Fruit fly (Drosophila melanogaster): ENCODE data around the gene CG5697.

Gene CG5697

DNA sequence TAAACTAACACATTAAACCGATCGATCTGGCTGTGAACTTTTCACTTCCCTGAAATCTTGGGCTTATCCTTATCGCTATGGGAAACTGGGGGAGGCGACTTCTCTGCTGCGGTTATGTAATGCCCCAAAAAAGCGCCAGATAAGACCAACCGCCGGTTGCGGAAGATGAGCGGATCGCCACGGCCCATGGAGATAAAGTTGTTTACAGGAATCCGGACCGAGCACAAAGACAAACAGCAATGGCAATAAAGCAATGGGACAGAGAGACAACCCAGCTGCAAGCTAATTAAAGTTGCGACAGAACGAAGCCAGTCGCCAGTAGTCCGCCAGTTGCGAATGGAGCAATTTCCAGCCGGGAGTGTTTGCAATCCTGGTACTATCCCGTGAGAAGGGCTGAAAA, at the start of gene CG5697:
CG5697 (plus strand) TSS at position 314 of the 400 bp plus-strand sequence.
- TF ChIP-seq noc (tag; optimal IDR thresholded peaks at IDR 0.05), result no peak

DNA sequence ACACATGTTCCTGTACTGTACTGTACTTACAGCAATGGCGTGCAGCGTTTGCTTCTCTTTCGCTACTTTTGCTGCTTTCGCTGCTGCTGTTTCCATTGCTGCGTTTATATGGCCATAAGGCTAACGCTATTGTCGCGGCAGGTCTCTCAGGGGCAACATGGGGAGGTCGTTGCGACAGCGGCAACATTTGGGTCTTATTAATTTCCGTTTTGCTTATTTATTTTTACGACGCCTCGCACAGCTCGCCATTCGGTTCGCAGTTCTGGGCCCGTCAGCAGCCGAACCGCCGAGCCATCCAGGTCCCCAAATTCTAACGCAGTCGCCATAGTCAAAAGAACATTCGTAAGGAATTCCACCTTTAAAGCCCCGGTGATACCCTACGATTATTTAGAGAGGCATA, 39.1 kb upstream of the CG5697 start:
- TF ChIP-seq noc (tag; optimal IDR thresholded peaks at IDR 0.05), result no peak

DNA sequence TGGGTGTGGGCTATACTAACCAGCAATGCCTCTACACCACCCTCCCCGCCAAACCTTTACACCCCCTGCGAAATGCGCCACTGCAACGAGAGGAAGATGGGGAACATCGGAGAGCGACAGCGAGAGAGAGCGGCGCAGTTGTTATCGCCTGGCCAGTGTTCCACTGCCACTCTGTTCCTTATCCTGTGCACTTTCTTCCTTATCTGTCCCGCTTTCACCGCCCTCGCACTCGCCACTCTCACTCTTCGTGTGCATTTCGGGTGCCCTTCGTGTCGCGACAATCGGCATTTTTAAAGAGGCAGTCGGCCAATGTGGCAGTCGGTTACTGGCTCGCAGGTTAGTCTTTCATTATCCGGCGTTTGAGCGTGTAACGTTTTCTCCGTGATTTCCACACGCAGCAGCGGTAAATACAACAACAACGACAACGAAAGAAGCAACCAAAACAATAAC, 37.9 kb upstream of the CG5697 start, which contains the start of gene Calx:
Calx (plus strand) TSS at position 338 of the 450 bp plus-strand sequence.
- no peak for TF ChIP-seq noc (tag; optimal IDR thresholded peaks at IDR 0.05)

DNA sequence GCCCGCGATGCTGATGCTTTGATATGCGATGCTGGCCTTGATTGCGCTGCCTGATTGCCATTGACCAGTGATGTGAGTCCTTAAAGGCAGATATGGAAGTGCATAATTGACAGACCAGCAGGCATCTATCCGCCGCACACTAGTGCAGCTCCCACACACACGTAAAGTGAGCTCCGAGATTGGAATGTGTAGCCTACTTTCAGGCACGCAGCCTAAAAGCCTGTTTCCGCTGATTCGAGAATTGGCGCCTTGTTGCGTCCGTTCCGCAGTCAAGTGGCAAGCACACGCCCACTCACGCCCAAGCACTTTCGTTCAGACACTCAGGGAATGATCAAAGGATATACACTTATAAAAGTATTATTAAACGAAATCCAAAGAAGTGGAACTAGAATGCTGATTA, 31.7 kb upstream of the CG5697 start:
- no peak for TF ChIP-seq noc (tag; optimal IDR thresholded peaks at IDR 0.05)

DNA sequence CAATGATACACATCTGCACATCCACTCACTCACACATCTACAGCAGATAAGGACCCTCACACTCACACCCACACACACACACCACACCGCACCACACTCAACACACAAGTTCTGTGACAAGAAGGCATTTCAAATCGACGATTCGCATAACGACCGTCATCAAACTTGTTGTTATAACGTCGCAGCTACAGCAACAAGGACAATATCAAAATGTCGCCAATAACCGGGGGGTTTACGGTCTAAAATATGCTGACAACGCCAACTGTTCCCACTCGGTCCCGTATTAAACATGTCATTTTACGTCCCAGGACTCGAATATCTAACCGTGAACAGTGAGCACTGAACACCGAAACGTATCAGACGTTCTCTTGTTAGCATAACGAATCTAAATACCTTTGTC, 30.8 kb upstream of the CG5697 start:
- no peak for TF ChIP-seq noc (tag; optimal IDR thresholded peaks at IDR 0.05)

DNA sequence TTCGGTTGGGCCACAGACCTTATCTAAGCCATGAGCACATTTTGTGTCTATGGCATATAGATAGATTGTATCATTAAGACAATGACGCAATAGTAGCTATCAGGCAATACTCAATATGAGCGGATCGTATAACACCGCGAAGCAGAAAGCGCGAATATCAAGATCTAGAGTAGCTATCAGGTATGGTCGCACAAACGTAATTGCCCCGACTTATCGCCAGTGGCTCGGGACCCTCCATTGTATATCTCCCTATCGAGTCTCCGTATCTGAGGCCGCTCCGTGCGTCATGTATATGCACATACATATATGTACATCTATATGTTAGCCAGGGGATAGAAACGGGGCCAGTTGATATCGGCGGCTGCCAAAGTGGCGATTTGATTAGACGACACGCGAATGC, 30.2 kb upstream of the CG5697 start:
- peak; percentile 59 for TF ChIP-seq noc (tag; optimal IDR thresholded peaks at IDR 0.05)

DNA sequence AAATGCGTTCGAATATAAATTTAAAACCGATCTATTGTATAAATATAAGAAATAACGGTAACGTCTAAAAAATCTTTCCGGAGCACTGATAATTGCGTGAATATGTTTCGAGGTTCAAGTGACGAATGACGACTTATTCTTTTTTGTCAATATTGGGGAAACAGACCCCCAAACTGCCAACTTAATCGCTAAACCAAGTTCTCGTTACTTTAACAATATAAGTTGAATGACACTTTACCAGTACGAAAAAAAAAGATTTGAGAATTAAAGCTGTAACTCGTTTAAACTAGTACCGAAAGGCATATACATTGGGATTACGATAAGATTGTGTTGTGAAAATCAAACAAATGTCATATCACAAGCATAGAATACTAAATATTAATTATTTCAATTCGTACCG, 27.9 kb upstream of the CG5697 start, which contains the start of gene CG43446:
CG43446 (minus strand) TSS at position 101 of the 400 bp plus-strand sequence.
- TF ChIP-seq noc (tag; optimal IDR thresholded peaks at IDR 0.05), result no peak

DNA sequence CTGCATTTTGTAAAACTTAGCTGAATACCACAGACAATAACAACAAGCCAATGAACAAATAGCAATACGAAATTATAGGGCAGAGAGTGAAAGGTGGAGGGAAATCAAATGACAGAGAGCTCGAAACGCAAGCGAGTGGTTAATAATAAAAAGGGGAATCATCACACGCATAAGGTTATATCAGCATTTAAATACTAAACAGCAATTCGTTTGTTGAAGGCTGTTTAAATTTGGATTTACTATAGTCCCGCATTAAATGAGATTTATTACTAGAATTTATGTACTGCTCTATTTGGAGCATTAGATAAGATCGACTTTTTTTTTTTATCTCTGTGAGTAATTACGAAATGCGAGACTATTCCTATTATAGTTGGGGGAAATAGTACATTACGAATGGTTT, 27.2 kb upstream of the CG5697 start:
- TF ChIP-seq noc (tag; optimal IDR thresholded peaks at IDR 0.05), result peak; percentile 60

DNA sequence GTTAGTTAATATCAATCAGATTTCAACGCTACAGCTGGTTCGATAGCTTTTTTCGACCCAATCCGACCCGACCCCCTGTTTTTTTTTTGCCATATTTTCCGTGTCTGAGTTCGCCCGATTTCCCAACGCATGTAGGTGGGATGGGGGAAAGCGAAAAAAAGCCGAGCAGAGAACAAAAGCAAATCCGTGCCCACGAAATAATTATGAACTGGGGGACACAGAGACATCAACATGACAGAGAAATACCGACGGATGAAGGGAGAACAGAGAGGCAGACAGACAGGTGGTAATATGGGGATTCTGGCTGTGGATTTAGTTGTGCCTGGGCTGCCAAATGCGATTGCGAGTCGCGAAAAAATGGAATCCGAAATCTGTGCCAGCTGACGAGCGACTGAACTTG, 26.7 kb upstream of the CG5697 start:
- TF ChIP-seq noc (tag; optimal IDR thresholded peaks at IDR 0.05), result no peak

DNA sequence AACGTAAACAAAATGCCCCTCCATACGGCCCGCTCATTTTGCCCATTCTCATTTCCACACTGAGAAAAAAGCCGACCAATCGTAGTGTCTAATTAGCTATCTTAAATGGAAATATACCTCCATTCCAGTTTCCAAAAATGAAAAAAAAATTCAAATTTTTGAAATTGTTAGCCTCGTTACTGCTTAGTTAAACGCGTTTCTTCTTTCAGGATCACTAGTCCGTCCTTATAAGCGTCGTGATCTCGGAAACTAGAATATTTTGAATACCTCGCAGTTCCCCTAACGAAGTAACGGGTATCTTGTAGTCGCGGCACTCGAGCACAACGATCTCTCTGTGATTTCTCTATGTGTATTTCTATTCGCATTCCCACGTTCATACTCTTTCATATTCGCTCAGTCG, 26.1 kb upstream of the CG5697 start:
- TF ChIP-seq noc (tag; optimal IDR thresholded peaks at IDR 0.05), result no peak

DNA sequence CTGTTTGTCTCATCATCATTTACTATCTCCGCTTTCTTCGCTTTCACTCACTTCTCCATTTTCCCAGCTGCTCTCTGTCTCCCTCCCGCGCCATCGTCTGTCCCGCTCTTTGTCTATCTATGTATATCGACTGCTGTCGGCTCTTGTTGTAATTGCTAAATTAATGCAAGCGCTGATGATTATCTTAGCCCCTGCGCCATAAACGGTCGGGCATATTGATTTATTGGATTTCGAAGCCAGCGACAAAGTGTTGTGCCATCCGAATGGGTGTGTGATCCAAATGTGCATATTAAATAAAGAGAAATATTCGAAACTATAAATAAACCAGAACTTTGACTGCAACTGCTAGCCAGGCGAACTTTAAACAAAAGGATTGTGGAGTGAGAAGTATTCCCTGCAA, 25.3 kb upstream of the CG5697 start:
- no peak for TF ChIP-seq noc (tag; optimal IDR thresholded peaks at IDR 0.05)

DNA sequence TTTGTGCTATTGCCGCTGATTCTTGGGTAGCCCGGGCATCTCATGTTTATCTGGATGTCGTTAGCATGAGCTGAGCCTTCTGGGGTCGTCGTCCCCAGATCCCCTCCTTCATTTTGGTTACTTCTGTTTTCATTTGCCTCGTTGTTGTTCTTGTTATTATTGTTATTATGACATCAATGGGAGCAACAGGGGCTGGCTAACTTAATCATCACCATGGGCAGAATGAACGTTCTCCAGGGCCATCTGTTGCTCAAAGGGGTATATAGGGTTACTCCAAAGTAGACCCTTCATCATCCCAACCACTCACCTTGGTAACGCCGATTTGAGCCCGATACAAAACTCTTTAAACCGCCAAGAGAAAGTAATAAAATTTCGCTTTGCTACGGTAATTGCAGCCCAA, 17.4 kb upstream of the CG5697 start:
- no peak for TF ChIP-seq noc (tag; optimal IDR thresholded peaks at IDR 0.05)

DNA sequence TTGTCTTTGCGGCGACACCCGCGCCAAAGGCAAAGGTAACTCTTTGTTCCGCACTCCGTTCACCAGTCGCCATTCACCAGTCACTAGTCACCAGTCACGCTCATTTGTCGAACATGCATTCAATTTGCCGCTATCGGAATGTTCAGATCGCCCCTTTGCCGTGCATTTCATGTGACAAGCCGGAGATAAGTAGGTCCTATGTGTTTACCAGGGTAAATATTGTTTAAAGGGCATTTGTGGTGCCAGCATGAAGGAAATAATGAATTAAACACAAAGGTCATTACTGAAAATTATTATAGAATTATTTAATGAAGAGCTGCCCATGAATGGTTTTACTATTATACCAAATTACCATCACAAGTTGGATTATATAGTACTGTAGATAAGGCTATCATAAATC, 14.6 kb upstream of the CG5697 start:
- TF ChIP-seq noc (tag; optimal IDR thresholded peaks at IDR 0.05), result no peak

DNA sequence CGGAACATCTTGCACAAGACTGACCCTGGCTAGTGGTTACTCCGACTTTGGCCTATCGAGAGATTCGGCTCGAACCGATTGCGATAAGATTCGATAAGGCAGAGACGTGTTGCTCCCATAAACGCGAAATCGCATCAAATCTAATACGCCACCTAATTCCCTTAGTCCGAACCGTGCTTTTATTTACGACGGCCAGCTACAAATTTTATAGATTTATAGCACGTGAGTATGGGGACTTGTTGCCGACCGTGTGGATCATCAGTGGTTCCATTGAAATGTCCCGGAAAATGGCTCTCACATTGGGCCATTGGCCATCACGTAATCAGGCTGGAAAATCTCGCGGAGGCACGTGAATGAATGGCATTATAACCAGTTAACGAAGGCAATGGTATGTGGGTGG, 8.8 kb upstream of the CG5697 start, which contains the start of gene Alp5:
Alp5 (minus strand) TSS at position 24 of the 400 bp plus-strand sequence.
- TF ChIP-seq noc (tag; optimal IDR thresholded peaks at IDR 0.05), result peak; percentile 53

DNA sequence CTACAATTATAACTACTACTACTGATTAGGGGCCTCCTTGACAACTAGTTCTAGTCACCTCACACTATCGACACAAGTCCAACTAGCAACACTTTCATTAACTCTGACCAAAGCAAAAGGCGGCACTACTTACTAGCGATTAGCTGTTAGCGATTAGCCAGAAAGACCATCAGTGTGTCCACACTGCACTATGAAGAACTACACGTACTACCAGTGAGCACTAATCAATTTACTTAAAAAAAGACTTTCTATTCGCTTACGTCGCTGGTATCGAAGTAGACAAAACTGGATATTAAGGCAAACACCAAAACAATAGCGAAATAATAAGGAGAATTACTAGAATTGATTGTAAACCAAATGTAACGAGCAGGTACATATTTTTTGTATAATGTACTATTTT, 2.0 kb upstream of the CG5697 start:
- no peak for TF ChIP-seq noc (tag; optimal IDR thresholded peaks at IDR 0.05)

DNA sequence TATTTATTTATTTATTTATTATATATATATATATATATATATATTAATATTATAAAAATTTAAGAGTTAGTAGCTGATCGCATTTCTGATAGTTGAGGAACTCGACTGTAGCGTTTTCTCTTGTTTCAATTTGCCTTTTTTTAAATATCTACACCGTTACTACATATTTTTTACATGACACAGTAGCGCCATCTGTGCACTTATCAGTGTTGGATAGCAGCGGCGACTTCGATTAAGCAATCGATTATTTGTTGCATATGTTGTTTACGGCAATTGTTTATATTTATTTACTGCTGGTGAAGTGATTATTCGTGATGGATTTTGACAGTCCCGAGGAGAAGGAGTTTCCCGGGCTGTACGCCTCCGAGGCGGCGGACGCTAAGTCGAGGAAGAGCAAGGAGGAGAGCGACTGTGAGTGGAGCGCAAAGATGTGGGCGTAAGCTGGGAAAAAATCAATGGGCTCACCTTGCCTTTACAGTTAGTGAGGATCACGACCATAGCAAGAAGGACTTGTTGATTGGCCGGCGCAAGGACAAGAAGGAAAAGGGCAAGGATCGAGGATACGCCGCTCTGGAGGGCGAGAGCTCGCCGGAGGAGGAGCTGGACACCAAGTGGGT, 1.8 kb downstream of the CG5697 start, which contains the start of gene Rlip:
Rlip (plus strand) TSS at position 221 of the 617 bp plus-strand sequence.
- TF ChIP-seq noc (tag; optimal IDR thresholded peaks at IDR 0.05), result peak; percentile 3

DNA sequence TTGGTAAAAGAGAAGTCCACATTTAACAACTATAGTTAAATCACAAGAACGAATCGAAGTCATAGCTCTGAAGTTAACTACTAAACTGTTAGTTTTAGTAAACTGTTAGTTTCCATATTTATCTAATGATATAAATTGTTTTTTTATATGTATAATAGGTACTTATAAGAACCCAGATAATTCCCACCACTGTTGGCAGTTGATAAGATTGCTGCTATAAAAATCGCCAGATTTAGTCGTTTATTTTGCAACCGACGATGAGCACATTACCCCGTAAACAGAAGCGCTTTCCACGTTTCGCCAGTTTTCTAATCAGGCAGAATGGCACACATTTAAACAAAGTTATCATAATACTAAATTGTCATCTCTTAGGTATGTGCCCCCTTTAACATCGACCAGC, 3.3 kb downstream of the CG5697 start:
- peak; percentile 32 for TF ChIP-seq noc (tag; optimal IDR thresholded peaks at IDR 0.05)
